Worm (Caenorhabditis elegans) whole organism, young adult: Measurements from ENCODE around the gene F08F3.1.
"Not testable (repeated sequence)": the region's sequence is repeated elsewhere in the genome, so short reads cannot be mapped to it uniquely, and the experiment has no call there.

Source experiments
- C06A6.2 ChIP-seq: fragments of 200-800 bp; sonication (Bioruptor generic); conservative IDR thresholded peaks from 2 replicates; pipeline ENCODE4 v1.3.6; 2022; ENCODE audit warnings: missing genetic modification characterization, missing compliant biosample characterization
- C17E4.6 ChIP-seq: fragments of 200-800 bp; sonication (Bioruptor generic); IDR thresholded peaks from 2 replicates; pipeline ENCODE4 v1.3.6; 2022; ENCODE audit warnings: missing genetic modification reagents, missing genetic modification characterization, missing compliant biosample characterization
- F49E8.2 ChIP-seq: sonication (generic microtip); optimal IDR thresholded peaks from 3 replicates; lab custom pipeline; 2017; ENCODE audit warnings: missing genetic modification characterization, mild to moderate bottlenecking, missing compliant biosample characterization, antibody characterized with exemption, moderate library complexity; ENCODE audit not compliant: insufficient read depth
- F55B11.4 ChIP-seq: sonication (generic microtip); optimal IDR thresholded peaks from 2 replicates; lab custom pipeline; 2016; ENCODE audit warnings: missing compliant biosample characterization, missing genetic modification characterization, borderline replicate concordance; ENCODE audit not compliant: insufficient read depth
- T07F8.4 ChIP-seq: sonication (generic microtip); optimal IDR thresholded peaks from 2 replicates; lab custom pipeline; 2016; ENCODE audit warnings: mild to moderate bottlenecking, missing genetic modification characterization, moderate library complexity, missing compliant biosample characterization
- Y53F4B.3 ChIP-seq: fragments of 200-800 bp; sonication (Bioruptor generic); IDR thresholded peaks from 2 replicates; pipeline ENCODE4 v1.3.6; 2022; ENCODE audit warnings: missing genetic modification reagents, missing genetic modification characterization, missing compliant biosample characterization
- Y56A3A.18 ChIP-seq: fragments of 200-800 bp; sonication (Bioruptor generic); IDR thresholded peaks from 2 replicates; pipeline ENCODE4 v1.3.6; 2022; ENCODE audit warnings: missing genetic modification reagents, missing genetic modification characterization, missing compliant biosample characterization
- Y67H2A.10 ChIP-seq: fragments of 200-800 bp; sonication (Bioruptor generic); conservative IDR thresholded peaks from 2 replicates; pipeline ENCODE4 v1.3.6; 2022; ENCODE audit warnings: missing genetic modification reagents, missing genetic modification characterization, missing compliant biosample characterization
- Y95B8A.8 ChIP-seq: fragments of 200-800 bp; sonication (Bioruptor generic); IDR thresholded peaks from 2 replicates; pipeline ENCODE4 v1.3.6; 2022; ENCODE audit warnings: missing genetic modification reagents, missing genetic modification characterization, missing compliant biosample characterization
- ZK185.1 ChIP-seq: sonication (generic microtip); optimal IDR thresholded peaks from 2 replicates; lab custom pipeline; 2016; ENCODE audit warnings: mild to moderate bottlenecking, missing genetic modification characterization, missing compliant biosample characterization; ENCODE audit not compliant: poor library complexity, severe bottlenecking
- aptf-2 ChIP-seq: fragments of 200-800 bp; sonication (Bioruptor generic); conservative IDR thresholded peaks from 2 replicates; pipeline ENCODE4 v1.3.6; 2022; ENCODE audit warnings: missing genetic modification reagents, missing genetic modification characterization, missing compliant biosample characterization
- attf-5 ChIP-seq: fragments of 200-800 bp; sonication (Bioruptor generic); optimal IDR thresholded peaks from 2 replicates; lab custom pipeline; 2018; ENCODE audit warnings: mild to moderate bottlenecking, missing genetic modification characterization, missing compliant biosample characterization
- bed-1 ChIP-seq: fragments of 200-800 bp; sonication (Bioruptor generic); IDR thresholded peaks from 2 replicates; pipeline ENCODE4 v1.3.6; 2022; ENCODE audit warnings: missing genetic modification reagents, missing genetic modification characterization, missing compliant biosample characterization
- bed-2 ChIP-seq: fragments of 200-800 bp; sonication (Bioruptor generic); IDR thresholded peaks from 2 replicates; pipeline ENCODE4 v1.3.6; 2022; ENCODE audit warnings: missing genetic modification reagents, missing genetic modification characterization, missing compliant biosample characterization
- ceh-58 ChIP-seq: fragments of 200-800 bp; sonication (Bioruptor generic); IDR thresholded peaks from 2 replicates; pipeline ENCODE4 v1.3.6; 2022; ENCODE audit warnings: missing genetic modification characterization, missing compliant biosample characterization
- chd-7 ChIP-seq: sonication (generic microtip); optimal IDR thresholded peaks from 2 replicates; lab custom pipeline; 2016; ENCODE audit warnings: mild to moderate bottlenecking, missing genetic modification characterization, moderate library complexity, missing compliant biosample characterization
- dpff-1 ChIP-seq: sonication (generic microtip); optimal IDR thresholded peaks from 2 replicates; lab custom pipeline; 2017; ENCODE audit warnings: mild to moderate bottlenecking, missing genetic modification characterization, missing compliant biosample characterization
- ets-4 ChIP-seq: fragments of 200-800 bp; sonication (Bioruptor generic); optimal IDR thresholded peaks from 2 replicates; lab custom pipeline; 2018; ENCODE audit warnings: mild to moderate bottlenecking, missing genetic modification characterization, missing compliant biosample characterization
- gei-17 ChIP-seq: fragments of 200-800 bp; sonication (Bioruptor generic); optimal IDR thresholded peaks from 2 replicates; lab custom pipeline; 2018; ENCODE audit warnings: mild to moderate bottlenecking, missing genetic modification characterization, missing compliant biosample characterization
- him-1 ChIP-seq: sonication (generic microtip); optimal IDR thresholded peaks from 2 replicates; lab custom pipeline; 2016; ENCODE audit warnings: missing genotype, missing genetic modification reagents, missing genetic modification characterization, missing compliant biosample characterization
- hmg-20 ChIP-seq: fragments of 200-800 bp; sonication (Bioruptor generic); IDR thresholded peaks from 2 replicates; pipeline ENCODE4 v1.3.6; 2022; ENCODE audit warnings: missing genetic modification reagents, missing genetic modification characterization, missing compliant biosample characterization
- lsy-27 ChIP-seq: sonication (generic microtip); optimal IDR thresholded peaks from 2 replicates; lab custom pipeline; 2017; ENCODE audit warnings: missing genetic modification characterization, mild to moderate bottlenecking, missing compliant biosample characterization, antibody characterized with exemption, missing genotype, borderline replicate concordance; ENCODE audit not compliant: insufficient read depth
- madf-3 ChIP-seq: fragments of 200-800 bp; sonication (Bioruptor generic); IDR thresholded peaks from 2 replicates; pipeline ENCODE4 v1.3.6; 2022; ENCODE audit warnings: missing genetic modification reagents, missing genetic modification characterization, missing compliant biosample characterization
- mcd-1 ChIP-seq: fragments of 200-800 bp; sonication (Bioruptor generic); IDR thresholded peaks from 2 replicates; pipeline ENCODE4 v1.3.6; 2022; ENCODE audit warnings: missing genetic modification reagents, missing genetic modification characterization, missing compliant biosample characterization
- mes-4 ChIP-seq: sonication (generic microtip); optimal IDR thresholded peaks from 2 replicates; lab custom pipeline; 2016; ENCODE audit warnings: missing genotype, missing genetic modification characterization, missing compliant biosample characterization
- nfya-1 ChIP-seq: sonication (generic microtip); optimal IDR thresholded peaks from 2 replicates; lab custom pipeline; 2017; ENCODE audit warnings: antibody characterized with exemption, missing compliant biosample characterization, missing genetic modification characterization, borderline replicate concordance; ENCODE audit not compliant: insufficient read depth
- nhr-179 ChIP-seq: sonication (generic microtip); optimal IDR thresholded peaks from 2 replicates; lab custom pipeline; 2016; ENCODE audit warnings: mild to moderate bottlenecking, missing genetic modification characterization, missing compliant biosample characterization
- nhr-27 ChIP-seq: fragments of 200-800 bp; sonication (Bioruptor generic); optimal IDR thresholded peaks from 2 replicates; lab custom pipeline; 2018; ENCODE audit warnings: mild to moderate bottlenecking, missing genetic modification characterization, moderate library complexity, missing compliant biosample characterization
- sea-2 ChIP-seq: fragments of 200-800 bp; sonication (Bioruptor generic); IDR thresholded peaks from 2 replicates; pipeline ENCODE4 v1.3.6; 2022; ENCODE audit warnings: missing genetic modification characterization, missing compliant biosample characterization
- snpc-4 ChIP-seq, 5 experiments: fragments of 150-350 bp in 1 of 5; sonication (generic microtip) in 4 of 5; optimal IDR thresholded peaks; 2 replicates each; lab custom pipeline; 2014 to 2018; ENCODE audit warnings: missing genetic modification characterization in 5 of 5, missing biosample characterization in 3 of 5, antibody characterized with exemption in 2 of 5, mild to moderate bottlenecking in 2 of 5, missing compliant biosample characterization in 2 of 5, missing genotype in 2 of 5, moderate library complexity in 2 of 5, missing genetic modification reagents in 1 of 5
- somi-1 ChIP-seq: fragments of 200-800 bp; sonication (Bioruptor generic); optimal IDR thresholded peaks from 2 replicates; lab custom pipeline; 2018; ENCODE audit warnings: mild to moderate bottlenecking, missing genetic modification characterization, missing compliant biosample characterization
- sptf-2 ChIP-seq: fragments of 200-800 bp; sonication (Bioruptor generic); optimal IDR thresholded peaks from 2 replicates; lab custom pipeline; 2018; ENCODE audit warnings: mild to moderate bottlenecking, missing genetic modification characterization, missing compliant biosample characterization
- xnd-1 ChIP-seq: sonication (generic microtip); optimal IDR thresholded peaks from 2 replicates; lab custom pipeline; 2016; ENCODE audit warnings: missing genotype, missing genetic modification reagents, missing genetic modification characterization, missing compliant biosample characterization
- zfh-2 ChIP-seq: fragments of 200-800 bp; sonication (Bioruptor generic); conservative IDR thresholded peaks from 2 replicates; pipeline ENCODE4 v1.3.6; 2022; ENCODE audit warnings: missing genetic modification reagents, missing genetic modification characterization, missing compliant biosample characterization
- ztf-18 ChIP-seq: sonication (generic microtip); optimal IDR thresholded peaks from 2 replicates; lab custom pipeline; 2016; ENCODE audit warnings: missing genotype, mild to moderate bottlenecking, missing genetic modification characterization, missing compliant biosample characterization
- ztf-25 ChIP-seq: fragments of 200-800 bp; sonication (Bioruptor generic); IDR thresholded peaks from 2 replicates; pipeline ENCODE4 v1.3.6; 2022; ENCODE audit warnings: missing genetic modification reagents, missing genetic modification characterization, missing compliant biosample characterization
- ztf-6 ChIP-seq: fragments of 200-800 bp; sonication (Bioruptor generic); IDR thresholded peaks from 2 replicates; pipeline ENCODE4 v1.3.6; 2022; ENCODE audit warnings: missing genetic modification reagents, missing genetic modification characterization, missing compliant biosample characterization

The F08F3.1 gene

ce11 chrV:5468489-5468888, 22.6 kb downstream of the F08F3.1 start, which contains the start of gene ZC317.6:
TSS of gene ZC317.6 (minus strand) at chrV:5468589.
- TF ChIP-seq him-1 (tag; lab: Kevin White, UChicago); ztf-18 (tag; lab: Kevin White, UChicago); nhr-179: not testable (repeated sequence)
- TF ChIP-seq, all 124 proteins: peak for 0; not testable (repeated sequence) for 124

ce11 chrV:5470930-5471329, 25.0 kb downstream of the F08F3.1 start, which contains the start of gene ZC317.7:
TSS of gene ZC317.7 (minus strand) at chrV:5471030.
- TF ChIP-seq F49E8.2 (tag; lab: Kevin White, UChicago); ZK185.1 (tag; lab: Kevin White, UChicago); aptf-2: not testable (repeated sequence)

ce11 chrV:5477719-5478118, 31.8 kb downstream of the F08F3.1 start:
- TF ChIP-seq T07F8.4 (tag; lab: Kevin White, UChicago): no peak
- TF ChIP-seq mcd-1 (GFP tag; lab: Robert Waterston, UW): no peak; the same call in none of the 2 replicates
- TF ChIP-seq gei-17 (GFP tag; lab: Kevin White, UChicago): no peak
- no peak for TF ChIP-seq madf-3 (GFP tag; lab: Robert Waterston, UW)
- no peak for TF ChIP-seq ets-4 (GFP tag; lab: Kevin White, UChicago)
- no peak for TF ChIP-seq ztf-6 (GFP tag; lab: Robert Waterston, UW)
- TF ChIP-seq ztf-25 (GFP tag; lab: Robert Waterston, UW): no peak
- TF ChIP-seq ceh-58: no peak
- no peak for TF ChIP-seq bed-1 (GFP tag; lab: Robert Waterston, UW)

ce11 chrV:5482315-5482714, 36.4 kb downstream of the F08F3.1 start, which contains the start of gene srg-66:
TSS of gene srg-66 (minus strand) at chrV:5482415.
- TF ChIP-seq Y67H2A.10 (no peak), nfya-1 (tag; lab: Kevin White, UChicago) (no peak), bed-2 (GFP tag; lab: Robert Waterston, UW) (no peak), hmg-20 (GFP tag; lab: Robert Waterston, UW) (no peak), snpc-4 (GFP tag; optimal IDR thresholded peaks at IDR 0.05; lab: Kevin White, UChicago) (no peak), snpc-4 (tag; optimal IDR thresholded peaks at IDR 0.05; lab: Kevin White, UChicago) (no peak), Y56A3A.18 (GFP tag; lab: Robert Waterston, UW) (no peak), nhr-179 (no peak), attf-5 (GFP tag; lab: Kevin White, UChicago) (no peak), F55B11.4 (tag; lab: Kevin White, UChicago) (no peak)

ce11 chrV:5484866-5485265, 38.9 kb downstream of the F08F3.1 start, which contains the start of gene srg-65:
TSS of gene srg-65 (minus strand) at chrV:5484966.
- TF ChIP-seq C06A6.2 (GFP tag; lab: Robert Waterston, UW) (no peak), mes-4 (no peak), ztf-6 (GFP tag; lab: Robert Waterston, UW) (no peak), sptf-2 (GFP tag; lab: Kevin White, UChicago) (no peak), lsy-27 (tag; lab: Kevin White, UChicago) (no peak), Y53F4B.3 (GFP tag; lab: Robert Waterston, UW) (no peak), zfh-2 (GFP tag; lab: Robert Waterston, UW) (no peak), chd-7 (tag; lab: Kevin White, UChicago) (no peak), nhr-27 (tag; lab: Kevin White, UChicago) (no peak), somi-1 (no peak), Y95B8A.8 (no peak), xnd-1 (tag; lab: Kevin White, UChicago) (no peak), nhr-179 (no peak), C17E4.6 (GFP tag; lab: Robert Waterston, UW) (no peak), sea-2 (no peak), dpff-1 (tag; lab: Kevin White, UChicago) (no peak)
